Fruit fly (Drosophila melanogaster) whole organism, embryonic: ENCODE data around the gene Prosbeta6.

Source experiments
- Antp ChIP-seq: fragments of 200-800 bp; sonication (Bioruptor generic); optimal IDR thresholded peaks from 3 replicates; lab custom pipeline; 2016; ENCODE audit warnings: missing biosample characterization, missing genetic modification characterization
- Blimp-1 ChIP-seq: fragments of 200-800 bp; sonication (Bioruptor generic); optimal IDR thresholded peaks from 3 replicates; lab custom pipeline; 2018; ENCODE audit warnings: missing biosample characterization, missing genetic modification characterization, mild to moderate bottlenecking, moderate library complexity, missing genetic modification reagents
- CG10979 ChIP-seq: fragments of 200-800 bp; sonication (Bioruptor generic); optimal IDR thresholded peaks from 2 replicates; lab custom pipeline; 2018; ENCODE audit warnings: missing biosample characterization, mild to moderate bottlenecking, missing genetic modification characterization, moderate library complexity
- CG12391 ChIP-seq: fragments of 200-800 bp; sonication (Bioruptor generic); optimal IDR thresholded peaks from 3 replicates; lab custom pipeline; 2018; ENCODE audit warnings: missing biosample characterization, mild to moderate bottlenecking, missing genetic modification characterization, moderate library complexity
- CG14441 ChIP-seq: fragments of 200-800 bp; sonication (Bioruptor generic); IDR thresholded peaks from 2 replicates; pipeline ENCODE4 v1.3.6; 2022; ENCODE audit warnings: missing biosample characterization, missing genetic modification characterization
- CG15011 ChIP-seq: fragments of 200-800 bp; sonication (Bioruptor generic); optimal IDR thresholded peaks from 3 replicates; lab custom pipeline; 2018; ENCODE audit warnings: missing biosample characterization, mild to moderate bottlenecking, missing genetic modification characterization
- CG17385 ChIP-seq: fragments of 200-800 bp; sonication (Bioruptor generic); optimal IDR thresholded peaks from 3 replicates; lab custom pipeline; 2018; ENCODE audit warnings: missing biosample characterization, mild to moderate bottlenecking, missing genetic modification characterization
- CG2199 ChIP-seq: fragments of 200-800 bp; sonication (Bioruptor generic); IDR thresholded peaks from 3 replicates; pipeline ENCODE4 v1.3.6; 2022; ENCODE audit warnings: missing biosample characterization, missing genetic modification characterization
- CG2678 ChIP-seq: fragments of 200-800 bp; sonication (Bioruptor generic); optimal IDR thresholded peaks from 3 replicates; lab custom pipeline; 2019; ENCODE audit warnings: missing biosample characterization, mild to moderate bottlenecking, missing genetic modification characterization, moderate library complexity
- CG3995 ChIP-seq: fragments of 200-800 bp; sonication (Bioruptor generic); optimal IDR thresholded peaks from 3 replicates; lab custom pipeline; 2016; ENCODE audit warnings: missing biosample characterization, missing genetic modification characterization
- CG5953 ChIP-seq: fragments of 200-800 bp; sonication (Bioruptor generic); IDR thresholded peaks from 2 replicates; pipeline ENCODE4 v1.3.6; 2022; ENCODE audit warnings: missing biosample characterization, missing genetic modification characterization
- CG9727 ChIP-seq: fragments of 200-800 bp; sonication (Bioruptor generic); optimal IDR thresholded peaks from 3 replicates; lab custom pipeline; 2017; ENCODE audit warnings: missing biosample characterization, mild to moderate bottlenecking, missing genetic modification characterization
- CoRest ChIP-seq: fragments of 200-800 bp; sonication (Bioruptor generic); optimal IDR thresholded peaks from 3 replicates; lab custom pipeline; 2018; ENCODE audit warnings: missing biosample characterization, mild to moderate bottlenecking, missing genetic modification characterization, moderate library complexity
- Doc3 ChIP-seq: fragments of 200-800 bp; sonication (Bioruptor generic); IDR thresholded peaks from 3 replicates; pipeline ENCODE4 v1.3.6; 2022; ENCODE audit warnings: missing biosample characterization, missing genetic modification characterization; ENCODE audit not compliant: partially characterized antibody
- Lhr ChIP-seq: fragments of 200-800 bp; sonication (Bioruptor generic); optimal IDR thresholded peaks from 3 replicates; lab custom pipeline; 2017; ENCODE audit warnings: mild to moderate bottlenecking, missing biosample characterization, missing genetic modification reagents, missing genetic modification characterization
- Med ChIP-seq: fragments of 200-800 bp; sonication (Bioruptor generic); peaks from one replicate; lab custom pipeline; 2016; ENCODE audit warnings: missing biosample characterization, missing genetic modification characterization, mild to moderate bottlenecking, inconsistent platforms, moderate library complexity
- Opbp ChIP-seq: fragments of 200-800 bp; sonication (Bioruptor generic); IDR thresholded peaks from 3 replicates; pipeline ENCODE4 v1.3.6; 2022; ENCODE audit warnings: missing biosample characterization, missing genetic modification characterization; ENCODE audit not compliant: partially characterized antibody
- Ptx1 ChIP-seq: fragments of 200-800 bp; sonication (Bioruptor generic); IDR thresholded peaks from 2 replicates; pipeline ENCODE4 v1.3.6; 2022; ENCODE audit warnings: missing biosample characterization, missing genetic modification characterization
- Sry-δ ChIP-seq: fragments of 200-800 bp; sonication (Bioruptor generic); optimal IDR thresholded peaks from 2 replicates; lab custom pipeline; 2016; ENCODE audit warnings: missing biosample characterization, missing genetic modification characterization
- Xrp1 ChIP-seq: fragments of 200-800 bp; sonication (Bioruptor generic); IDR thresholded peaks from 2 replicates; pipeline ENCODE4 v1.3.6; 2022; ENCODE audit warnings: missing biosample characterization, missing genetic modification characterization
- al ChIP-seq: fragments of 200-800 bp; sonication (Bioruptor generic); IDR thresholded peaks from 2 replicates; pipeline ENCODE4 v1.3.6; 2022; ENCODE audit warnings: missing biosample characterization, missing genetic modification characterization
- ara ChIP-seq: fragments of 200-800 bp; sonication (Bioruptor generic); IDR thresholded peaks from 2 replicates; pipeline ENCODE4 v1.3.6; 2022; ENCODE audit warnings: missing biosample characterization, missing genetic modification characterization
- bigmax ChIP-seq: fragments of 200-800 bp; sonication (Bioruptor generic); optimal IDR thresholded peaks from 2 replicates; lab custom pipeline; 2018; ENCODE audit warnings: missing biosample characterization, mild to moderate bottlenecking, missing genetic modification characterization
- eve ChIP-seq, 2 experiments: fragments of >200 bp; optimal IDR thresholded peaks; 2 replicates each; lab custom pipeline; 2017; ENCODE audit warnings: missing biosample characterization in 2 of 2, missing genetic modification characterization in 2 of 2
- gfzf ChIP-seq: fragments of 200-800 bp; sonication (Bioruptor generic); optimal IDR thresholded peaks from 2 replicates; lab custom pipeline; 2016; ENCODE audit warnings: missing biosample characterization, mild to moderate bottlenecking, missing genetic modification characterization, moderate library complexity
- grn ChIP-seq: fragments of 200-800 bp; sonication (Bioruptor generic); optimal IDR thresholded peaks from 3 replicates; lab custom pipeline; 2017; ENCODE audit warnings: missing biosample characterization, missing genetic modification characterization
- gsb-n ChIP-seq: fragments of 200-800 bp; sonication (Bioruptor generic); optimal IDR thresholded peaks from 3 replicates; lab custom pipeline; 2018; ENCODE audit warnings: missing biosample characterization, mild to moderate bottlenecking, missing genetic modification characterization
- jigr1 ChIP-seq: fragments of 200-800 bp; sonication (Bioruptor generic); IDR thresholded peaks from 3 replicates; pipeline ENCODE4 v1.3.6; 2022; ENCODE audit warnings: missing biosample characterization, missing genetic modification characterization
- phol ChIP-seq: fragments of 200-800 bp; sonication (Bioruptor generic); optimal IDR thresholded peaks from 3 replicates; lab custom pipeline; 2018; ENCODE audit warnings: missing biosample characterization, mild to moderate bottlenecking, missing genetic modification characterization, moderate library complexity
- pros ChIP-seq: fragments of 200-800 bp; sonication (Bioruptor generic); optimal IDR thresholded peaks from 3 replicates; lab custom pipeline; 2019; ENCODE audit warnings: missing biosample characterization, mild to moderate bottlenecking, missing genetic modification characterization, moderate library complexity
- row ChIP-seq: fragments of 200-800 bp; sonication (Bioruptor generic); IDR thresholded peaks from 3 replicates; pipeline ENCODE4 v1.3.6; 2022; ENCODE audit warnings: missing biosample characterization, missing genetic modification characterization
- sens ChIP-seq: fragments of 200-800 bp; sonication (Bioruptor generic); peaks from one replicate; lab custom pipeline; 2016; ENCODE audit warnings: missing biosample characterization, missing genetic modification characterization
- sens-2 ChIP-seq: fragments of 200-800 bp; sonication (Bioruptor generic); IDR thresholded peaks from 2 replicates; pipeline ENCODE4 v1.3.6; 2022; ENCODE audit warnings: missing biosample characterization, missing genetic modification characterization
- sna ChIP-seq: fragments of 200-800 bp; sonication (Bioruptor generic); IDR thresholded peaks from 2 replicates; pipeline ENCODE4 v1.3.6; 2022; ENCODE audit warnings: missing biosample characterization, missing genetic modification characterization; ENCODE audit not compliant: partially characterized antibody
- sqz ChIP-seq: fragments of 200-800 bp; sonication (Bioruptor generic); optimal IDR thresholded peaks from 3 replicates; lab custom pipeline; 2018; ENCODE audit warnings: missing biosample characterization, mild to moderate bottlenecking, missing genetic modification characterization
- sug ChIP-seq: fragments of 200-800 bp; optimal IDR thresholded peaks from 2 replicates; lab custom pipeline; 2019; ENCODE audit warnings: missing biosample characterization, mild to moderate bottlenecking, missing genetic modification characterization, moderate library complexity
- trem ChIP-seq: fragments of 200-800 bp; optimal IDR thresholded peaks from 3 replicates; lab custom pipeline; 2019; ENCODE audit warnings: missing biosample characterization, mild to moderate bottlenecking, missing genetic modification characterization, moderate library complexity
- yki ChIP-seq: fragments of >200 bp; optimal IDR thresholded peaks from 3 replicates; lab custom pipeline; 2018

Prosbeta6 gene

dm6 chr3L:16635566-16636210, 25.5 kb upstream of the Prosbeta6 start (continued):
- TF ChIP-seq sna (no peak), Ptx1 (GFP tag; lab: Robert Waterston, UW) (peak; percentile 45), Lhr (GFP tag; lab: Kevin White, UChicago) (no peak), eve (GFP tag; optimal IDR thresholded peaks at IDR 0.05; lab: Kevin White, UChicago) (peak in 1 of 2 experiments; percentile 7), Med (peak; percentile 42), CG14441 (GFP tag; lab: Robert Waterston, UW) (no peak), CoRest (tag; lab: Kevin White, UChicago) (peak; percentile 33), CG12391 (tag; lab: Kevin White, UChicago) (peak; percentile 37), gsb-n (tag; lab: Kevin White, UChicago) (peak; percentile 10), grn (GFP tag; lab: Kevin White, UChicago) (no peak), yki (lab: Kevin White, UChicago) (no peak), CG15011 (GFP tag; lab: Kevin White, UChicago) (no peak), CG9727 (GFP tag; lab: Kevin White, UChicago) (peak; percentile 16), CG17385 (GFP tag; lab: Kevin White, UChicago) (peak; percentile 39), trem (tag; lab: Kevin White, UChicago) (peak; percentile 6), jigr1 (GFP tag; lab: Robert Waterston, UW) (no peak), CG2678 (peak; percentile 59), CG3995 (GFP tag; lab: Kevin White, UChicago) (no peak), Antp (no peak), al (no peak), CG10979 (tag; lab: Kevin White, UChicago) (peak; percentile 49), CG2199 (GFP tag; lab: Robert Waterston, UW) (no peak), Sry-δ (GFP tag; lab: Kevin White, UChicago) (no peak)
- TF ChIP-seq, all 482 proteins: peak for 75

DNA sequence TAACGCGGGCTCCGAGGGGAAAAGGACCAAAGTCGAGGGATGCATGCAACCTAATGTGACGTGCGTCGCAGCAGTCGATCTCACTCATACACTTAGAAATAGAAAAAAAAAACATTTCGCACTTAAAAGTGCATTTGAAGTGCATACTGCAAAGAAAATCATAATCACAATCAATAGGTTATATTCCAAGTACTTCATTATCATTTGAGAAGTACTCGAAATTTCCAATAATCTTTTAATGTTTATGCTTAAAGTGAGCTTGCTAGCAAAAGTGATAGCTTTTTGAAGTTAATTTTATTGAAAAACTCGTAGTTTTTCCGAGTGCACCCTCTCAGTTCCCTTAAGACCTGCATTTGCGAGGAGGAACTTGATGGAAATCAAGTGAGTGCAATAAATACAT, 24.3 kb upstream of the Prosbeta6 start:
- TF ChIP-seq Xrp1 (GFP tag; lab: Robert Waterston, UW): peak; percentile 29; the same call in 1 of the 2 replicates
- 0 out of 3 replicates have a peak, but pooled peaks have one; percentile 8 for TF ChIP-seq row (GFP tag; lab: Robert Waterston, UW)
- TF ChIP-seq Opbp (GFP tag; lab: Robert Waterston, UW): no peak
- TF ChIP-seq gfzf (GFP tag; lab: Kevin White, UChicago): no peak
- no peak for TF ChIP-seq ara (GFP tag; lab: Robert Waterston, UW)
- TF ChIP-seq bigmax (GFP tag; lab: Kevin White, UChicago): no peak
- TF ChIP-seq sens-2: no peak
- TF ChIP-seq sens: peak; percentile 50
- no peak for TF ChIP-seq sug (tag; lab: Kevin White, UChicago)
- TF ChIP-seq CG10979 (tag; lab: Kevin White, UChicago): peak; percentile 37
- no peak for TF ChIP-seq Doc3 (GFP tag; lab: Robert Waterston, UW)
- TF ChIP-seq CG5953 (GFP tag; lab: Robert Waterston, UW): no peak
- peak; percentile 1 for TF ChIP-seq phol (tag; lab: Kevin White, UChicago)
- peak; percentile 0 for TF ChIP-seq Blimp-1 (GFP tag; lab: Kevin White, UChicago)

DNA sequence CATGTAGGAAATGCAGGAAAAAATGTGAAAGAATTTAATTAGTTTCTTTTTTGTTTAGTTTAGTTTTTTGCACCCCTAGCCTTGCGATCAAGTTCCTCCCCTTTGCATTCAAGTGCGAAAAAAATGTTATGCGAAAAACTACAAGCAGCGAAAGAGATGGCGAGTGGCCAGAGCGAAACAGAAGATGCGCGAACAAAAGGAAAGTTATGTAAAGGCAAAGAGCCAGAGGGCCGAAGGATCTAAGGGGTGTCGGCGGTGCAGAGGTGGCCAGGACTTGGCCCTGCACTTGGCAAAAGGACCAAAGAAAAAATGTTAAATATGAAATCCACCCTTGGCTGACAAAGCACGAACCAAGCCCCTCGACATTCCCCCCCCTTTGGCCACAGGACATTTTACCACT, 23.9 kb upstream of the Prosbeta6 start:
- no peak for TF ChIP-seq yki (lab: Kevin White, UChicago)
- TF ChIP-seq pros: peak; percentile 84
- TF ChIP-seq sqz: peak; percentile 53
